Worm (Caenorhabditis elegans) whole organism, late embryonic: ENCODE measurements around the gene twk-33.

Experiments used
- F13H6.1 ChIP-seq: sonication (generic microtip); optimal IDR thresholded peaks from 2 replicates; lab custom pipeline; 2016; ENCODE audit warnings: missing genetic modification characterization, missing compliant biosample characterization
- ama-1 ChIP-seq: fragments of 150-350 bp; optimal IDR thresholded peaks from 2 replicates; lab custom pipeline; 2014
- ceh-45 ChIP-seq: fragments of 200-800 bp; sonication (Bioruptor generic); IDR thresholded peaks from 2 replicates; pipeline ENCODE4 v1.3.6; 2022; ENCODE audit warnings: missing genetic modification reagents, missing genetic modification characterization, missing compliant biosample characterization
- elt-2 ChIP-seq: sonication (generic microtip); optimal IDR thresholded peaks from 2 replicates; lab custom pipeline; 2016; ENCODE audit warnings: missing genetic modification reagents, missing genetic modification characterization, missing compliant biosample characterization
- elt-4 ChIP-seq: sonication (generic microtip); optimal IDR thresholded peaks from 2 replicates; lab custom pipeline; 2016; ENCODE audit warnings: missing genetic modification characterization, missing compliant biosample characterization
- fkh-6 ChIP-seq: sonication (generic microtip); optimal IDR thresholded peaks from 2 replicates; lab custom pipeline; 2016; ENCODE audit warnings: missing genetic modification characterization, missing compliant biosample characterization
- pax-1 ChIP-seq: fragments of 150-350 bp; optimal IDR thresholded peaks from 2 replicates; lab custom pipeline; 2014; ENCODE audit warnings: missing biosample characterization, missing genetic modification characterization
- pha-4 ChIP-seq: fragments of 150-350 bp; optimal IDR thresholded peaks from 2 replicates; lab custom pipeline; 2018; ENCODE audit warnings: missing biosample characterization, missing genetic modification reagents, missing genetic modification characterization
- pqm-1 ChIP-seq: sonication (generic microtip); optimal IDR thresholded peaks from 2 replicates; lab custom pipeline; 2016; ENCODE audit warnings: missing genetic modification characterization, missing compliant biosample characterization
- ref-2 ChIP-seq: sonication (generic microtip); optimal IDR thresholded peaks from 2 replicates; lab custom pipeline; 2016; ENCODE audit warnings: missing genetic modification characterization, missing compliant biosample characterization
- tbx-2 ChIP-seq: sonication (generic microtip); optimal IDR thresholded peaks from 2 replicates; lab custom pipeline; 2016; ENCODE audit warnings: missing genetic modification characterization, missing compliant biosample characterization
- unc-86 ChIP-seq: sonication (generic microtip); optimal IDR thresholded peaks from 2 replicates; lab custom pipeline; 2016; ENCODE audit warnings: missing genetic modification characterization, missing compliant biosample characterization

- TF ChIP-seq elt-4 (tag; lab: Kevin White, UChicago) (no peak), fkh-6 (tag; lab: Kevin White, UChicago) (no peak), pax-1 (tag; lab: Kevin White, UChicago) (no peak), ama-1 (lab: Kevin White, UChicago) (no peak), tbx-2 (tag; lab: Kevin White, UChicago) (no peak), pqm-1 (tag; lab: Kevin White, UChicago) (no peak), pha-4 (no peak), F13H6.1 (tag; lab: Kevin White, UChicago) (no peak), elt-2 (tag; lab: Kevin White, UChicago) (no peak), ref-2 (tag; lab: Kevin White, UChicago) (no peak), ceh-45 (GFP tag; lab: Robert Waterston, UW) (no peak), unc-86 (tag; lab: Kevin White, UChicago) (no peak)
Observed at ce11 chrV:17690922-17691321, 23.3 kb downstream of the twk-33 start, which contains the start of gene F59A1.13.
